Worm (Caenorhabditis elegans) whole organism, L4 larva: ENCODE measurements around the gene F23H11.4.
A peak's percentile ranks its signal among the peaks of the same experiment; 100 is the strongest.

Source experiments
- F49E8.2 ChIP-seq: sonication (generic microtip); optimal IDR thresholded peaks from 2 replicates; lab custom pipeline; 2016; ENCODE audit warnings: missing compliant biosample characterization, mild to moderate bottlenecking, missing genetic modification characterization, borderline replicate concordance
- Y48G9A.11 ChIP-seq: fragments of 200-800 bp; sonication (Bioruptor generic); IDR thresholded peaks from 2 replicates; pipeline ENCODE4 v1.3.6; 2022; ENCODE audit warnings: missing genetic modification reagents, missing genetic modification characterization, missing compliant biosample characterization
- ZK337.2 ChIP-seq: fragments of 200-800 bp; sonication (Bioruptor generic); IDR thresholded peaks from 2 replicates; pipeline ENCODE4 v1.3.6; 2022; ENCODE audit warnings: missing genetic modification reagents, missing genetic modification characterization, missing compliant biosample characterization
- ama-1 ChIP-seq: fragments of 150-350 bp; optimal IDR thresholded peaks from 2 replicates; lab custom pipeline; 2014; ENCODE audit warnings: inconsistent platforms, mixed read lengths
- cey-2 ChIP-seq: sonication (generic microtip); optimal IDR thresholded peaks from 3 replicates; lab custom pipeline; 2017; ENCODE audit warnings: missing genetic modification characterization, mild to moderate bottlenecking, missing compliant biosample characterization, antibody characterized with exemption, borderline replicate concordance; ENCODE audit not compliant: insufficient read depth
- ctbp-1 ChIP-seq: fragments of 200-800 bp; sonication (Bioruptor generic); IDR thresholded peaks from 2 replicates; pipeline ENCODE4 v1.3.6; 2022; ENCODE audit warnings: missing genetic modification reagents, missing genetic modification characterization, missing compliant biosample characterization
- daf-12 ChIP-seq: fragments of 150-350 bp; optimal IDR thresholded peaks from 2 replicates; lab custom pipeline; 2014; ENCODE audit warnings: missing biosample characterization, missing genetic modification reagents, missing genetic modification characterization
- daf-8 ChIP-seq: fragments of 200-800 bp; sonication (Bioruptor generic); IDR thresholded peaks from 2 replicates; pipeline ENCODE4 v1.3.6; 2022; ENCODE audit warnings: missing genetic modification characterization, missing compliant biosample characterization
- dmd-8 ChIP-seq: fragments of 200-800 bp; sonication (Bioruptor generic); IDR thresholded peaks from 2 replicates; pipeline ENCODE4 v1.3.6; 2022; ENCODE audit warnings: missing genetic modification characterization, missing compliant biosample characterization
- dmd-9 ChIP-seq: fragments of 200-800 bp; sonication (Bioruptor generic); IDR thresholded peaks from 2 replicates; pipeline ENCODE4 v1.3.6; 2022; ENCODE audit warnings: missing genetic modification reagents, missing genetic modification characterization, missing compliant biosample characterization
- dve-1 ChIP-seq: sonication (generic microtip); optimal IDR thresholded peaks from 2 replicates; lab custom pipeline; 2017; ENCODE audit warnings: antibody characterized with exemption, mild to moderate bottlenecking, missing genetic modification characterization, missing compliant biosample characterization; ENCODE audit not compliant: insufficient read depth
- egl-27 ChIP-seq: sonication (generic microtip); optimal IDR thresholded peaks from 3 replicates; lab custom pipeline; 2017; ENCODE audit warnings: missing biosample characterization, missing genetic modification reagents, missing genetic modification characterization
- fkh-10 ChIP-seq: fragments of 150-350 bp; optimal IDR thresholded peaks from 2 replicates; lab custom pipeline; 2014; ENCODE audit warnings: missing biosample characterization, missing genetic modification reagents, missing genetic modification characterization
- hlh-11 ChIP-seq: fragments of 200-800 bp; sonication (Bioruptor generic); optimal IDR thresholded peaks from 2 replicates; lab custom pipeline; 2018; ENCODE audit warnings: mild to moderate bottlenecking, missing genetic modification characterization, missing compliant biosample characterization
- hlh-30 ChIP-seq: sonication (generic microtip); optimal IDR thresholded peaks from 2 replicates; lab custom pipeline; 2017; ENCODE audit warnings: antibody characterized with exemption, mild to moderate bottlenecking, missing genetic modification characterization, missing compliant biosample characterization; ENCODE audit not compliant: insufficient read depth
- lim-7 ChIP-seq: fragments of 200-800 bp; sonication (Bioruptor generic); IDR thresholded peaks from 2 replicates; pipeline ENCODE4 v1.3.6; 2022; ENCODE audit warnings: missing genetic modification characterization, missing compliant biosample characterization
- lin-38 ChIP-seq: fragments of 200-800 bp; sonication (Bioruptor generic); IDR thresholded peaks from 2 replicates; pipeline ENCODE4 v1.3.6; 2022; ENCODE audit warnings: missing genetic modification reagents, missing genetic modification characterization, missing compliant biosample characterization
- lin-39 ChIP-seq: fragments of 150-350 bp; optimal IDR thresholded peaks from 2 replicates; lab custom pipeline; 2014; ENCODE audit warnings: missing biosample characterization, missing genetic modification reagents, missing genetic modification characterization
- madf-5 ChIP-seq, 2 experiments: fragments of 200-800 bp; sonication (Bioruptor generic); IDR thresholded peaks; 2 replicates each; pipeline ENCODE4 v1.3.6; 2022; ENCODE audit warnings: missing compliant biosample characterization in 2 of 2, missing genetic modification characterization in 2 of 2
- mdl-1 ChIP-seq, 2 experiments: fragments of 150-350 bp in 1 of 2; sonication (generic microtip) in 1 of 2; optimal IDR thresholded peaks; 2 replicates each; lab custom pipeline; 2014 to 2017; ENCODE audit warnings: missing biosample characterization in 2 of 2, missing genetic modification characterization in 2 of 2
- mxl-2 ChIP-seq: fragments of 200-800 bp; sonication (Bioruptor generic); conservative IDR thresholded peaks from 2 replicates; pipeline ENCODE4 v1.3.6; 2022; ENCODE audit warnings: missing genetic modification reagents, missing genetic modification characterization, missing compliant biosample characterization
- nhr-11 ChIP-seq: fragments of 150-350 bp; optimal IDR thresholded peaks from 2 replicates; lab custom pipeline; 2014; ENCODE audit warnings: missing biosample characterization, missing genetic modification characterization
- nhr-237 ChIP-seq: sonication (generic microtip); optimal IDR thresholded peaks from 2 replicates; lab custom pipeline; 2017; ENCODE audit warnings: missing biosample characterization, missing genetic modification characterization
- nhr-25 ChIP-seq: sonication (generic microtip); optimal IDR thresholded peaks from 2 replicates; lab custom pipeline; 2017; ENCODE audit warnings: missing genetic modification characterization, mild to moderate bottlenecking, missing compliant biosample characterization, antibody characterized with exemption, moderate library complexity, borderline replicate concordance; ENCODE audit not compliant: insufficient read depth
- nhr-6 ChIP-seq: fragments of 150-350 bp; optimal IDR thresholded peaks from 2 replicates; lab custom pipeline; 2014; ENCODE audit warnings: missing biosample characterization, missing genetic modification characterization
- nhr-76 ChIP-seq: fragments of 150-350 bp; optimal IDR thresholded peaks from 2 replicates; lab custom pipeline; 2014; ENCODE audit warnings: missing biosample characterization, missing genetic modification characterization
- pqm-1 ChIP-seq: sonication (generic microtip); optimal IDR thresholded peaks from 2 replicates; lab custom pipeline; 2017; ENCODE audit warnings: missing biosample characterization, missing genetic modification characterization
- saeg-2 ChIP-seq: fragments of 200-800 bp; sonication (Bioruptor generic); IDR thresholded peaks from 2 replicates; pipeline ENCODE4 v1.3.6; 2022; ENCODE audit warnings: missing genetic modification reagents, missing genetic modification characterization, missing compliant biosample characterization
- sdz-12 ChIP-seq: fragments of 200-800 bp; sonication (Bioruptor generic); optimal IDR thresholded peaks from 2 replicates; lab custom pipeline; 2018; ENCODE audit warnings: mild to moderate bottlenecking, missing genetic modification characterization, missing compliant biosample characterization
- set-16 ChIP-seq: fragments of 200-800 bp; sonication (Bioruptor generic); IDR thresholded peaks from 2 replicates; pipeline ENCODE4 v1.3.6; 2022; ENCODE audit warnings: missing genetic modification reagents, missing genetic modification characterization, missing compliant biosample characterization
- skn-1 ChIP-seq: fragments of 150-350 bp; optimal IDR thresholded peaks from 2 replicates; lab custom pipeline; 2014; ENCODE audit warnings: missing biosample characterization, missing genetic modification characterization
- spr-3 ChIP-seq: fragments of 200-800 bp; sonication (Bioruptor generic); optimal IDR thresholded peaks from 2 replicates; lab custom pipeline; 2018; ENCODE audit warnings: mild to moderate bottlenecking, missing genetic modification characterization, missing compliant biosample characterization
- tag-97 ChIP-seq: fragments of 200-800 bp; sonication (Bioruptor generic); IDR thresholded peaks from 2 replicates; pipeline ENCODE4 v1.3.6; 2022; ENCODE audit warnings: missing genetic modification characterization, missing compliant biosample characterization
- zip-11 ChIP-seq: fragments of 200-800 bp; sonication (Bioruptor generic); IDR thresholded peaks from 2 replicates; pipeline ENCODE4 v1.3.6; 2022; ENCODE audit warnings: missing genetic modification characterization, missing compliant biosample characterization
- ztf-11 ChIP-seq: fragments of 150-350 bp; optimal IDR thresholded peaks from 2 replicates; lab custom pipeline; 2014; ENCODE audit warnings: missing biosample characterization, missing genetic modification characterization

F23H11.4 gene

DNA sequence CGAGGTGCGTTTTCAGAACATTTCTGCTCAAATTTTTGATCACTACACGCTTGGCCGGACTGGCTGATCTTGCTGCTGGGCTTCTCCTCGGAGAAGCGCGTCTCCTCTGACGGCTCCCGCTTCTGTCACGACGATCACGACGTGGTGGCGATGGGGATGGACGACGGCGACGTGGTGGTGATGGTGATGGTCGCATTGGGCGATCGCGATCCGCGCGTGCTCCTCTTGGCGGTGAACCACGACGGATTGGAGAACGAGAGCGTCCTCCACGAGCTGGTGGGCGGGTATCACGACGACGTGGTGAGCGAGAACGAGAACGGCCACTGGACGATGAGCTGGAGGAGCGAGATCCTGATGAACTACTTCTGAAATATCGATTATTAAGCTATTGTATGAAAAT lies 53.9 kb downstream of the F23H11.4 start (continued):
- no peak for TF ChIP-seq cey-2 (tag; lab: Kevin White, UChicago)
- no peak for TF ChIP-seq dve-1 (tag; lab: Kevin White, UChicago)
- TF ChIP-seq fkh-10, result no peak
- TF ChIP-seq mxl-2 (GFP tag; lab: Robert Waterston, UW), result no peak
- TF ChIP-seq ama-1 (lab: Kevin White, UChicago), result no peak
- TF ChIP-seq mdl-1 (tag; optimal IDR thresholded peaks at IDR 0.05; lab: Kevin White, UChicago), result no peak
- TF ChIP-seq madf-5 (GFP tag; IDR thresholded peaks at IDR 0.05; lab: Robert Waterston, UW), result 0 out of 4 replicates have a peak, but pooled peaks of 1 of the 2 experiments have one; percentile 14
- no peak for TF ChIP-seq skn-1 (tag; lab: Kevin White, UChicago)
- TF ChIP-seq dmd-9 (GFP tag; lab: Robert Waterston, UW), result no peak
- TF ChIP-seq tag-97, result no peak
- no peak for TF ChIP-seq nhr-6 (tag; lab: Kevin White, UChicago)
- TF ChIP-seq egl-27 (tag; lab: Kevin White, UChicago), result no peak
- 0 out of 2 replicates have a peak, but pooled peaks have one; percentile 20 for TF ChIP-seq ZK337.2
- no peak for TF ChIP-seq spr-3 (GFP tag; lab: Kevin White, UChicago)
- no peak for TF ChIP-seq daf-8 (GFP tag; lab: Robert Waterston, UW)
- TF ChIP-seq zip-11 (GFP tag; lab: Robert Waterston, UW), result no peak
- no peak for TF ChIP-seq lin-39 (tag; lab: Kevin White, UChicago)
- no peak for TF ChIP-seq nhr-237 (tag; lab: Kevin White, UChicago)
- no peak for TF ChIP-seq dmd-8 (GFP tag; lab: Robert Waterston, UW)
- no peak for TF ChIP-seq ctbp-1
- TF ChIP-seq sdz-12 (GFP tag; lab: Kevin White, UChicago), result no peak
- no peak for TF ChIP-seq saeg-2 (GFP tag; lab: Robert Waterston, UW)
- TF ChIP-seq lim-7 (GFP tag; lab: Robert Waterston, UW), result peak; percentile 18; the same call in 1 of the 2 replicates
- peak; percentile 94 for TF ChIP-seq set-16 (GFP tag; lab: Robert Waterston, UW)
- no peak for TF ChIP-seq nhr-76 (tag; lab: Kevin White, UChicago)
- TF ChIP-seq hlh-30 (tag; lab: Kevin White, UChicago), result no peak
- no peak for TF ChIP-seq hlh-11
- TF ChIP-seq nhr-25 (tag; lab: Kevin White, UChicago), result no peak
- no peak for TF ChIP-seq daf-12 (tag; lab: Kevin White, UChicago)
- TF ChIP-seq F49E8.2, result no peak

DNA sequence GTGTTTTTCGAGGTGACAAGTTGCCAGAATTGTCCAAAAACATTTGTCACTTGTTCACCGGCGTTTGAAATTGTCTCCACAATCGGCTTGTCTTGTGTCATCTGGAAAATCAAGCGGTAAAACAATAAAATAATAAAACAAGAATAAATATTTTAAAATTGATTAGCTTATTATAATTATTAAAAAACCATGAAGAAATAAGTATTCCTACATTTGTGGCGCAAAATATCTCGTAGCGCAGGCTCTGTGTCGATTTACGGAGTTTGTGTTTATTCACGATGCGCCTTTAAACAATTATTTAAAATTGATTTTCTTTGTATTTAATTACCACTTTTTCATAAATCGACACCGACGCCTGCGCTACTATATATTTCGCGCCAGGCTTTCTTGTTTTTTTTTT lies 55.0 kb downstream of the F23H11.4 start, which contains the start of gene moma-1:
Gene moma-1, minus strand, starts transcription at position 101 of the 400 bp plus-strand sequence.
- TF ChIP-seq Y48G9A.11 (GFP tag; lab: Robert Waterston, UW), result peak; percentile 30; the same call in 1 of the 2 replicates
- TF ChIP-seq lin-38 (GFP tag; lab: Robert Waterston, UW), result peak; percentile 39; the same call in 1 of the 2 replicates
- no peak for TF ChIP-seq pqm-1 (tag; lab: Kevin White, UChicago)
- no peak for TF ChIP-seq ztf-11 (tag; lab: Kevin White, UChicago)
- TF ChIP-seq nhr-11 (tag; lab: Kevin White, UChicago), result no peak
- TF ChIP-seq fkh-10, result no peak
